Fruit fly (Drosophila melanogaster): ENCODE results near the gene bou.

bou gene

dm6 chrX:6981470-6981952 is 4.8 kb upstream of the bou start (continued):
- TF ChIP-seq dysf (GFP tag; IDR thresholded peaks at IDR 0.05) (no peak), D (optimal IDR thresholded peaks at IDR 0.05) (no peak), D (GFP tag; optimal IDR thresholded peaks at IDR 0.05) (no peak), ssp (GFP tag; IDR thresholded peaks at IDR 0.05) (no peak), CG1024 (GFP tag; IDR thresholded peaks at IDR 0.05) (no peak), CG14441 (GFP tag; IDR thresholded peaks at IDR 0.05) (no peak), z (GFP tag; IDR thresholded peaks at IDR 0.05) (peak; percentile 41; the same call in 1 of the 3 replicates), Meics (GFP tag; optimal IDR thresholded peaks at IDR 0.05) (no peak), CG11085 (GFP tag; IDR thresholded peaks at IDR 0.05) (no peak), CG12299 (tag; optimal IDR thresholded peaks at IDR 0.05) (no peak), wdn (GFP tag; IDR thresholded peaks at IDR 0.05) (0 out of 2 replicates have a peak, but pooled peaks have one; percentile 24), CG5180 (GFP tag; optimal IDR thresholded peaks at IDR 0.05) (no peak), CG15479 (GFP tag; optimal IDR thresholded peaks at IDR 0.05) (no peak), Jarid2 (GFP tag; optimal IDR thresholded peaks at IDR 0.05) (peak; percentile 71), nom (GFP tag; optimal IDR thresholded peaks at IDR 0.05) (peak; percentile 54), CG6175 (GFP tag; IDR thresholded peaks at IDR 0.05) (no peak), dati (GFP tag; IDR thresholded peaks at IDR 0.05) (no peak), lbe (GFP tag; optimal IDR thresholded peaks at IDR 0.05) (peak; percentile 38), mam (GFP tag; optimal IDR thresholded peaks at IDR 0.05) (no peak), E2f2 (GFP tag; IDR thresholded peaks at IDR 0.05) (peak; percentile 21; the same call in 1 of the 2 replicates), CG34224 (GFP tag; IDR thresholded peaks at IDR 0.05; ENCODE audit: partially characterized antibody) (no peak), Dll (GFP tag; IDR thresholded peaks at IDR 0.05; ENCODE audit: partially characterized antibody) (peak; percentile 37; the same call in 1 of the 4 replicates), Sry-β (GFP tag; optimal IDR thresholded peaks at IDR 0.05) (no peak), ab (GFP tag; optimal IDR thresholded peaks at IDR 0.05) (no peak), Stat92E (GFP tag; optimal IDR thresholded peaks at IDR 0.05) (no peak), cwo (GFP tag; optimal IDR thresholded peaks at IDR 0.05) (no peak), CG32772 (GFP tag; IDR thresholded peaks at IDR 0.05) (no peak), NC2α (GFP tag; optimal IDR thresholded peaks at IDR 0.05) (no peak), Mad (GFP tag; optimal IDR thresholded peaks at IDR 0.05) (no peak), fru (optimal IDR thresholded peaks at IDR 0.05) (no peak), CG10462 (GFP tag; optimal IDR thresholded peaks at IDR 0.05) (no peak), Hand (GFP tag; optimal IDR thresholded peaks at IDR 0.05) (no peak), Atf-2 (GFP tag; optimal IDR thresholded peaks at IDR 0.05) (no peak), scrt (GFP tag; optimal IDR thresholded peaks at IDR 0.05) (no peak), Sin3A (optimal IDR thresholded peaks at IDR 0.05) (no peak), trh (GFP tag; optimal IDR thresholded peaks at IDR 0.05) (no peak), sima (GFP tag; optimal IDR thresholded peaks at IDR 0.05) (no peak), Gsc (GFP tag; IDR thresholded peaks at IDR 0.05) (no peak), unpg (GFP tag; optimal IDR thresholded peaks at IDR 0.05) (peak; percentile 1), bowl (GFP tag; IDR thresholded peaks at IDR 0.05) (no peak), B-H2 (GFP tag; optimal IDR thresholded peaks at IDR 0.05) (no peak), CG18599 (GFP tag; optimal IDR thresholded peaks at IDR 0.05) (peak; percentile 29), CG12219 (GFP tag; optimal IDR thresholded peaks at IDR 0.05) (no peak), klu (GFP tag; IDR thresholded peaks at IDR 0.05) (no peak), Chrac-16 (GFP tag; optimal IDR thresholded peaks at IDR 0.05) (no peak), CG7357 (GFP tag; IDR thresholded peaks at IDR 0.05) (no peak), CG14860 (GFP tag; IDR thresholded peaks at IDR 0.05; ENCODE audit: partially characterized antibody) (no peak), CG6654 (GFP tag; optimal IDR thresholded peaks at IDR 0.05) (no peak), Drgx (GFP tag; IDR thresholded peaks at IDR 0.05) (peak; percentile 56), pb (GFP tag; optimal IDR thresholded peaks at IDR 0.05) (no peak), CG17829 (tag; optimal IDR thresholded peaks at IDR 0.05) (peak; percentile 8), CG12942 (GFP tag; optimal IDR thresholded peaks at IDR 0.05) (no peak)
